Fruit fly (Drosophila melanogaster): ENCODE measurements around the gene CG12715.

Gene CG12715

dm6 chrX:13089920-13090655, 35.0 kb upstream of the CG12715 start, which contains the start of gene hep (continued):
- TF ChIP-seq CG4820 (GFP tag; optimal IDR thresholded peaks at IDR 0.05) (no peak), ttk (GFP tag; IDR thresholded peaks at IDR 0.05) (no peak), h (optimal IDR thresholded peaks at IDR 0.05) (no peak), crol (GFP tag; IDR thresholded peaks at IDR 0.05) (peak; percentile 81), CG11695 (GFP tag; IDR thresholded peaks at IDR 0.05) (no peak), dmrt99B (tag; optimal IDR thresholded peaks at IDR 0.05) (no peak), CG9876 (GFP tag; optimal IDR thresholded peaks at IDR 0.05) (no peak), Nf-YB (GFP tag; optimal IDR thresholded peaks at IDR 0.05) (no peak), Scr (GFP tag; IDR thresholded peaks at IDR 0.05; ENCODE audit: partially characterized antibody) (peak; percentile 82), CG3847 (GFP tag; IDR thresholded peaks at IDR 0.05) (0 out of 2 replicates have a peak, but pooled peaks have one; percentile 17), CG6683 (GFP tag; optimal IDR thresholded peaks at IDR 0.05) (no peak), slbo (GFP tag; IDR thresholded peaks at IDR 0.05) (peak; percentile 19; the same call in 1 of the 2 replicates), CG2199 (GFP tag; IDR thresholded peaks at IDR 0.05) (no peak), Atf6 (GFP tag; IDR thresholded peaks at IDR 0.05) (no peak), sima (GFP tag; optimal IDR thresholded peaks at IDR 0.05) (no peak), CG9215 (GFP tag; IDR thresholded peaks at IDR 0.05) (no peak), CG16863 (GFP tag; optimal IDR thresholded peaks at IDR 0.05) (no peak), abd-A (tag; optimal IDR thresholded peaks at IDR 0.05) (no peak), CG18476 (GFP tag; optimal IDR thresholded peaks at IDR 0.05) (no peak), corto (GFP tag; optimal IDR thresholded peaks at IDR 0.05) (no peak), CG6854 (GFP tag; optimal IDR thresholded peaks at IDR 0.05) (no peak), CG10543 (GFP tag; optimal IDR thresholded peaks at IDR 0.05) (no peak), knrl (GFP tag; IDR thresholded peaks at IDR 0.05; ENCODE audit: partially characterized antibody) (peak; percentile 86), stc (GFP tag; IDR thresholded peaks at IDR 0.05) (no peak), CG6175 (GFP tag; IDR thresholded peaks at IDR 0.05) (no peak), CG32532 (GFP tag; IDR thresholded peaks at IDR 0.05) (no peak), CG2678 (tag; optimal IDR thresholded peaks at IDR 0.05) (no peak), Oaz (GFP tag; IDR thresholded peaks at IDR 0.05) (no peak), HmgZ (tag; optimal IDR thresholded peaks at IDR 0.05) (peak; percentile 1), CG11560 (tag; IDR thresholded peaks at IDR 0.05) (no peak), Meics (GFP tag; optimal IDR thresholded peaks at IDR 0.05) (no peak), az2 (GFP tag; optimal IDR thresholded peaks at IDR 0.05) (no peak), CG15479 (GFP tag; optimal IDR thresholded peaks at IDR 0.05) (no peak), eyg (GFP tag; optimal IDR thresholded peaks at IDR 0.05) (no peak), CG10959 (GFP tag; IDR thresholded peaks at IDR 0.05) (no peak), vvl (GFP tag; IDR thresholded peaks at IDR 0.05) (no peak), MTF-1 (GFP tag; optimal IDR thresholded peaks at IDR 0.05; ENCODE audit: borderline replicate concordance) (no peak), mld (GFP tag; IDR thresholded peaks at IDR 0.05; ENCODE audit: partially characterized antibody) (peak; percentile 79; the same call in 2 of the 3 replicates), CG31365 (tag; optimal IDR thresholded peaks at IDR 0.05) (no peak), CG42726 (GFP tag; IDR thresholded peaks at IDR 0.05; ENCODE audit: partially characterized antibody) (peak; percentile 90), gsb-n (tag; optimal IDR thresholded peaks at IDR 0.05) (no peak), chn (GFP tag; optimal IDR thresholded peaks at IDR 0.05) (no peak), CG2875 (GFP tag; optimal IDR thresholded peaks at IDR 0.05) (no peak), CG8478 (optimal IDR thresholded peaks at IDR 0.05) (peak; percentile 87), caup (GFP tag; optimal IDR thresholded peaks at IDR 0.05; ENCODE audit: severe bottlenecking) (no peak), CG3995 (GFP tag; optimal IDR thresholded peaks at IDR 0.05) (no peak), Spps (tag; optimal IDR thresholded peaks at IDR 0.05) (no peak), bigmax (GFP tag; optimal IDR thresholded peaks at IDR 0.05) (no peak), CG8281 (tag; optimal IDR thresholded peaks at IDR 0.05) (no peak), CG4707 (GFP tag; optimal IDR thresholded peaks at IDR 0.05) (no peak)
